Fruit fly (Drosophila melanogaster): ENCODE results near the gene mkg-p.
A peak's percentile ranks its signal among the peaks of the same experiment; 100 is the strongest.

Gene mkg-p

dm6 chr3L:8418984-8419383 lies 13.9 kb upstream of the mkg-p start (continued):
- TF ChIP-seq CG2120 (GFP tag; optimal IDR thresholded peaks at IDR 0.05) (no peak), run (tag; optimal IDR thresholded peaks at IDR 0.05) (no peak), CG10654 (GFP tag; optimal IDR thresholded peaks at IDR 0.05) (no peak), mld (GFP tag; IDR thresholded peaks at IDR 0.05; ENCODE audit: partially characterized antibody) (no peak), Max (GFP tag; optimal IDR thresholded peaks at IDR 0.05) (no peak), sc (optimal IDR thresholded peaks at IDR 0.05) (no peak), sc (GFP tag; optimal IDR thresholded peaks at IDR 0.05) (no peak), btn (GFP tag; optimal IDR thresholded peaks at IDR 0.05) (no peak), CG8290 (GFP tag; optimal IDR thresholded peaks at IDR 0.05) (no peak), CG8290 (tag; optimal IDR thresholded peaks at IDR 0.05) (no peak), CG15479 (GFP tag; optimal IDR thresholded peaks at IDR 0.05) (no peak), mam (GFP tag; optimal IDR thresholded peaks at IDR 0.05) (no peak), jigr1 (GFP tag; IDR thresholded peaks at IDR 0.05) (no peak), unc-4 (GFP tag; IDR thresholded peaks at IDR 0.05; ENCODE audit: partially characterized antibody) (no peak), CG14014 (GFP tag; IDR thresholded peaks at IDR 0.05) (no peak), CG34376 (GFP tag; optimal IDR thresholded peaks at IDR 0.05) (no peak), ftz-f1 (GFP tag; optimal IDR thresholded peaks at IDR 0.05) (no peak), CG9437 (GFP tag; optimal IDR thresholded peaks at IDR 0.05) (no peak), CG8478 (optimal IDR thresholded peaks at IDR 0.05) (no peak), CG18011 (GFP tag; optimal IDR thresholded peaks at IDR 0.05) (no peak), CG1529 (GFP tag; optimal IDR thresholded peaks at IDR 0.05) (peak; percentile 2), row (GFP tag; IDR thresholded peaks at IDR 0.05) (0 out of 3 replicates have a peak, but pooled peaks have one; percentile 22), CG33557 (GFP tag; optimal IDR thresholded peaks at IDR 0.05) (no peak), lmd (GFP tag; IDR thresholded peaks at IDR 0.05) (peak; percentile 43), prd (optimal IDR thresholded peaks at IDR 0.05) (no peak), prd (GFP tag; IDR thresholded peaks at IDR 0.05) (peak; percentile 53; the same call in 2 of the 3 replicates), Sin3A (optimal IDR thresholded peaks at IDR 0.05) (no peak), CG13775 (GFP tag; optimal IDR thresholded peaks at IDR 0.05) (no peak), CG5245 (GFP tag; optimal IDR thresholded peaks at IDR 0.05) (no peak), lola (GFP tag; optimal IDR thresholded peaks at IDR 0.05) (no peak), cwo (GFP tag; optimal IDR thresholded peaks at IDR 0.05) (no peak), Blimp-1 (GFP tag; optimal IDR thresholded peaks at IDR 0.05) (peak; percentile 47), C15 (GFP tag; IDR thresholded peaks at IDR 0.05) (no peak), Dek (tag; optimal IDR thresholded peaks at IDR 0.05) (no peak), gce (GFP tag; IDR thresholded peaks at IDR 0.05) (no peak), CG33213 (GFP tag; optimal IDR thresholded peaks at IDR 0.05) (no peak), fd64A (GFP tag; optimal IDR thresholded peaks at IDR 0.05) (no peak), toy (GFP tag; IDR thresholded peaks at IDR 0.05) (no peak), hb (GFP tag; IDR thresholded peaks at IDR 0.05; ENCODE audit: partially characterized antibody) (no peak), Lpt (GFP tag; optimal IDR thresholded peaks at IDR 0.05) (no peak), Nf-YA (GFP tag; IDR thresholded peaks at IDR 0.05) (no peak), pita (GFP tag; optimal IDR thresholded peaks at IDR 0.05) (no peak), CG15696 (tag; optimal IDR thresholded peaks at IDR 0.05) (no peak), Sox102F (GFP tag; optimal IDR thresholded peaks at IDR 0.05) (peak; percentile 53), otp (GFP tag; IDR thresholded peaks at IDR 0.05) (no peak), Bgb (GFP tag; IDR thresholded peaks at IDR 0.05; ENCODE audit: partially characterized antibody) (no peak), CG32772 (GFP tag; IDR thresholded peaks at IDR 0.05) (0 out of 2 replicates have a peak, but pooled peaks have one; percentile 20), chif (GFP tag; optimal IDR thresholded peaks at IDR 0.05) (no peak), CG17385 (GFP tag; optimal IDR thresholded peaks at IDR 0.05) (no peak), ttk (GFP tag; IDR thresholded peaks at IDR 0.05) (no peak), NC2β (GFP tag; optimal IDR thresholded peaks at IDR 0.05) (no peak), Opbp (GFP tag; IDR thresholded peaks at IDR 0.05; ENCODE audit: partially characterized antibody) (no peak), TFAM (GFP tag; optimal IDR thresholded peaks at IDR 0.05) (no peak)

Data from whole organism, embryonic.